Worm (Caenorhabditis elegans): ENCODE results near the gene C53B4.2.

DNA sequence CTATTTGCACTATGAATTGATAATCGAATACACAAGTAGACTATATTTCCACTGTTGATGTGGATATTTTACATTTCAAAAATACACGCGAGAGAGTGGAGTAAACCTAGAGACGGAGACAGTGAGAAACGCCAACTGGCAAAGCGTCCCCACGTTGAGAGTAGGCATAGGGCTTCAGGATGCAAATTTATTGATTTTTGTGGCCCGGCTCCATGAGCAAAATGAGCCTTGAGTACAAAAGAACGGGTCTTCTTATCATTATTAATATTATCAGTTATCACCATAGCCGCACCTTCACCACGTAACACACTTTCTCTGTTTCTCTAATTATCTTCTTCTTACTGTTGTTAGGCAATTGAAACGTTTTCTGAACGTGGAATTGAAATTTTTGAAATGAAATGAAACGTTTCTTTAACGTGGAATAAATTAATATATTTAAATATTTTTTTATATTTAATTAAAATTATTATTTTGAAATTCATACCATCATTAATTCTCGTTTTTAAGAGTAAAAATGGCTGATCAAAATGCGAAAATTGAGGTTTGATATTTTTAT, 20.9 kb downstream of the C53B4.2 start, which contains the start of gene bre-1:
- TF ChIP-seq nhr-76 (tag; optimal IDR thresholded peaks at IDR 0.05) = no peak
- TF ChIP-seq snpc-4 (tag; optimal IDR thresholded peaks at IDR 0.05) = no peak
- TF ChIP-seq ceh-90 (tag; optimal IDR thresholded peaks at IDR 0.05) = no peak
- TF ChIP-seq elt-3 (tag; optimal IDR thresholded peaks at IDR 0.05) = no peak
- TF ChIP-seq C34B4.2 (tag; optimal IDR thresholded peaks at IDR 0.05) = no peak

Data from whole organism, L1 larva.